Worm (Caenorhabditis elegans) whole organism, young adult: Measurements from ENCODE around the gene F56D5.5.

ENCODE experiments used
- B0019.2 ChIP-seq: fragments of 200-800 bp; sonication (Bioruptor generic); conservative IDR thresholded peaks from 2 replicates; pipeline ENCODE4 v1.3.6; 2022; ENCODE audit warnings: missing genetic modification reagents, missing genetic modification characterization, missing compliant biosample characterization
- B0261.1 ChIP-seq: sonication (generic microtip); optimal IDR thresholded peaks from 2 replicates; lab custom pipeline; 2016; ENCODE audit warnings: mild to moderate bottlenecking, missing genetic modification characterization, moderate library complexity, missing compliant biosample characterization
- C06A6.2 ChIP-seq: fragments of 200-800 bp; sonication (Bioruptor generic); conservative IDR thresholded peaks from 2 replicates; pipeline ENCODE4 v1.3.6; 2022; ENCODE audit warnings: missing genetic modification characterization, missing compliant biosample characterization
- D2030.7 ChIP-seq: fragments of 200-800 bp; sonication (Bioruptor generic); IDR thresholded peaks from 2 replicates; pipeline ENCODE4 v1.3.6; 2022; ENCODE audit warnings: missing genetic modification reagents, missing genetic modification characterization, missing compliant biosample characterization
- F23B12.7 ChIP-seq: sonication (generic microtip); optimal IDR thresholded peaks from 2 replicates; lab custom pipeline; 2017; ENCODE audit warnings: missing genetic modification characterization, mild to moderate bottlenecking, missing compliant biosample characterization, antibody characterized with exemption, moderate library complexity; ENCODE audit not compliant: insufficient read depth
- F55B11.4 ChIP-seq: sonication (generic microtip); optimal IDR thresholded peaks from 2 replicates; lab custom pipeline; 2016; ENCODE audit warnings: missing compliant biosample characterization, missing genetic modification characterization, borderline replicate concordance; ENCODE audit not compliant: insufficient read depth
- F57C9.4 ChIP-seq: sonication (generic microtip); optimal IDR thresholded peaks from 2 replicates; lab custom pipeline; 2017; ENCODE audit warnings: mild to moderate bottlenecking, missing genetic modification characterization, missing compliant biosample characterization
- T26A5.8 ChIP-seq: sonication (generic microtip); optimal IDR thresholded peaks from 2 replicates; lab custom pipeline; 2016; ENCODE audit warnings: missing genetic modification characterization, missing compliant biosample characterization
- ZK185.1 ChIP-seq: sonication (generic microtip); optimal IDR thresholded peaks from 2 replicates; lab custom pipeline; 2016; ENCODE audit warnings: mild to moderate bottlenecking, missing genetic modification characterization, missing compliant biosample characterization; ENCODE audit not compliant: poor library complexity, severe bottlenecking
- aptf-2 ChIP-seq: fragments of 200-800 bp; sonication (Bioruptor generic); conservative IDR thresholded peaks from 2 replicates; pipeline ENCODE4 v1.3.6; 2022; ENCODE audit warnings: missing genetic modification reagents, missing genetic modification characterization, missing compliant biosample characterization
- atf-7 ChIP-seq: sonication (generic microtip); optimal IDR thresholded peaks from 2 replicates; lab custom pipeline; 2017; ENCODE audit warnings: mild to moderate bottlenecking, missing genetic modification characterization, missing compliant biosample characterization
- ccch-3 ChIP-seq: fragments of 200-800 bp; sonication (Bioruptor generic); optimal IDR thresholded peaks from 2 replicates; lab custom pipeline; 2018; ENCODE audit warnings: mild to moderate bottlenecking, missing genetic modification characterization, missing compliant biosample characterization
- cebp-1 ChIP-seq, 2 experiments: fragments of 200-800 bp in 1 of 2; sonication (Bioruptor generic) in 1 of 2; sonication (generic microtip) in 1 of 2; IDR thresholded peaks in 1 of 2; optimal IDR thresholded peaks in 1 of 2; 2 replicates each; pipeline versions ENCODE4 v1.3.6 to Lab custom; 2017 to 2022; ENCODE audit warnings: missing compliant biosample characterization in 2 of 2, missing genetic modification characterization in 2 of 2, mild to moderate bottlenecking in 1 of 2, missing genetic modification reagents in 1 of 2, moderate library complexity in 1 of 2
- ceh-100 ChIP-seq: fragments of 200-800 bp; sonication (Bioruptor generic); IDR thresholded peaks from 2 replicates; pipeline ENCODE4 v1.3.6; 2022; ENCODE audit warnings: missing genetic modification reagents, missing genetic modification characterization, missing compliant biosample characterization
- ceh-27 ChIP-seq: fragments of 200-800 bp; sonication (Bioruptor generic); optimal IDR thresholded peaks from 2 replicates; lab custom pipeline; 2018; ENCODE audit warnings: mild to moderate bottlenecking, missing genetic modification characterization, moderate library complexity, missing compliant biosample characterization
- ceh-79 ChIP-seq: sonication (generic microtip); optimal IDR thresholded peaks from 2 replicates; lab custom pipeline; 2017; ENCODE audit warnings: mild to moderate bottlenecking, missing genetic modification characterization, missing compliant biosample characterization
- dox-1 ChIP-seq: fragments of 200-800 bp; sonication (Bioruptor generic); IDR thresholded peaks from 2 replicates; pipeline ENCODE4 v1.3.6; 2022; ENCODE audit warnings: missing genetic modification reagents, missing genetic modification characterization, missing compliant biosample characterization
- dpl-1 ChIP-seq: fragments of 150-350 bp; optimal IDR thresholded peaks from 2 replicates; lab custom pipeline; 2014; ENCODE audit warnings: missing biosample characterization, missing genetic modification reagents, missing genetic modification characterization
- egrh-3 ChIP-seq: fragments of 200-800 bp; sonication (Bioruptor generic); IDR thresholded peaks from 2 replicates; pipeline ENCODE4 v1.3.6; 2022; ENCODE audit warnings: missing genetic modification reagents, missing genetic modification characterization, missing compliant biosample characterization
- fkh-3 ChIP-seq: sonication (generic microtip); optimal IDR thresholded peaks from 2 replicates; lab custom pipeline; 2016; ENCODE audit warnings: mild to moderate bottlenecking, missing genetic modification characterization, missing compliant biosample characterization
- him-1 ChIP-seq: sonication (generic microtip); optimal IDR thresholded peaks from 2 replicates; lab custom pipeline; 2016; ENCODE audit warnings: missing genotype, missing genetic modification reagents, missing genetic modification characterization, missing compliant biosample characterization
- hlh-12 ChIP-seq: sonication (generic microtip); optimal IDR thresholded peaks from 2 replicates; lab custom pipeline; 2016; ENCODE audit warnings: missing genetic modification characterization, missing compliant biosample characterization
- hsf-1 ChIP-seq: fragments of 200-800 bp; sonication (Bioruptor generic); IDR thresholded peaks from 2 replicates; pipeline ENCODE4 v1.3.6; 2022; ENCODE audit warnings: missing genetic modification reagents, missing genetic modification characterization, missing compliant biosample characterization
- lag-1 ChIP-seq: fragments of 200-800 bp; sonication (Bioruptor generic); IDR thresholded peaks from 2 replicates; pipeline ENCODE4 v1.3.6; 2022; ENCODE audit warnings: missing genetic modification reagents, missing genetic modification characterization, missing compliant biosample characterization
- lin-26 ChIP-seq: fragments of 200-800 bp; sonication (Bioruptor generic); IDR thresholded peaks from 2 replicates; pipeline ENCODE4 v1.3.6; 2022; ENCODE audit warnings: missing genetic modification reagents, missing genetic modification characterization, missing compliant biosample characterization
- lin-40 ChIP-seq: sonication (generic microtip); optimal IDR thresholded peaks from 2 replicates; lab custom pipeline; 2016; ENCODE audit warnings: missing genetic modification characterization, mild to moderate bottlenecking, missing compliant biosample characterization, missing genotype, missing genetic modification reagents
- lir-1 ChIP-seq: fragments of 200-800 bp; sonication (Bioruptor generic); conservative IDR thresholded peaks from 2 replicates; pipeline ENCODE4 v1.3.6; 2022; ENCODE audit warnings: missing genetic modification reagents, missing genetic modification characterization, missing compliant biosample characterization
- madf-10 ChIP-seq: sonication (generic microtip); optimal IDR thresholded peaks from 2 replicates; lab custom pipeline; 2016; ENCODE audit warnings: mild to moderate bottlenecking, missing genetic modification characterization, missing compliant biosample characterization
- nfya-1 ChIP-seq: sonication (generic microtip); optimal IDR thresholded peaks from 2 replicates; lab custom pipeline; 2017; ENCODE audit warnings: antibody characterized with exemption, missing compliant biosample characterization, missing genetic modification characterization, borderline replicate concordance; ENCODE audit not compliant: insufficient read depth
- nfyb-1 ChIP-seq: fragments of 200-800 bp; sonication (Bioruptor generic); IDR thresholded peaks from 2 replicates; pipeline ENCODE4 v1.3.6; 2022; ENCODE audit warnings: missing genetic modification reagents, missing genetic modification characterization, missing compliant biosample characterization
- nhr-120 ChIP-seq: fragments of 200-800 bp; sonication (Bioruptor generic); IDR thresholded peaks from 2 replicates; pipeline ENCODE4 v1.3.6; 2022; ENCODE audit warnings: missing genetic modification characterization, missing compliant biosample characterization
- nhr-179 ChIP-seq: sonication (generic microtip); optimal IDR thresholded peaks from 2 replicates; lab custom pipeline; 2016; ENCODE audit warnings: mild to moderate bottlenecking, missing genetic modification characterization, missing compliant biosample characterization
- nhr-27 ChIP-seq: fragments of 200-800 bp; sonication (Bioruptor generic); optimal IDR thresholded peaks from 2 replicates; lab custom pipeline; 2018; ENCODE audit warnings: mild to moderate bottlenecking, missing genetic modification characterization, moderate library complexity, missing compliant biosample characterization
- nhr-80 ChIP-seq: sonication (generic microtip); optimal IDR thresholded peaks from 2 replicates; lab custom pipeline; 2016; ENCODE audit warnings: missing genetic modification characterization, missing compliant biosample characterization
- snpc-1.1 ChIP-seq: sonication (generic microtip); optimal IDR thresholded peaks from 2 replicates; lab custom pipeline; 2017; ENCODE audit warnings: missing genetic modification characterization, mild to moderate bottlenecking, missing compliant biosample characterization, antibody characterized with exemption, moderate library complexity, missing genotype, missing genetic modification reagents; ENCODE audit not compliant: insufficient read depth
- tbp1 ChIP-seq: fragments of 200-800 bp; sonication (Bioruptor generic); optimal IDR thresholded peaks from 2 replicates; lab custom pipeline; 2018; ENCODE audit warnings: mild to moderate bottlenecking, missing genetic modification characterization, missing compliant biosample characterization
- xnd-1 ChIP-seq: sonication (generic microtip); optimal IDR thresholded peaks from 2 replicates; lab custom pipeline; 2016; ENCODE audit warnings: missing genotype, missing genetic modification reagents, missing genetic modification characterization, missing compliant biosample characterization
- zim-3 ChIP-seq: sonication (generic microtip); optimal IDR thresholded peaks from 2 replicates; lab custom pipeline; 2017; ENCODE audit warnings: mild to moderate bottlenecking, missing genetic modification characterization, moderate library complexity, missing compliant biosample characterization
- ztf-22 ChIP-seq: fragments of 200-800 bp; sonication (Bioruptor generic); optimal IDR thresholded peaks from 2 replicates; lab custom pipeline; 2018; ENCODE audit warnings: mild to moderate bottlenecking, missing genetic modification characterization, moderate library complexity, missing compliant biosample characterization
- ztf-25 ChIP-seq: fragments of 200-800 bp; sonication (Bioruptor generic); IDR thresholded peaks from 2 replicates; pipeline ENCODE4 v1.3.6; 2022; ENCODE audit warnings: missing genetic modification reagents, missing genetic modification characterization, missing compliant biosample characterization

F56D5.5 gene

DNA sequence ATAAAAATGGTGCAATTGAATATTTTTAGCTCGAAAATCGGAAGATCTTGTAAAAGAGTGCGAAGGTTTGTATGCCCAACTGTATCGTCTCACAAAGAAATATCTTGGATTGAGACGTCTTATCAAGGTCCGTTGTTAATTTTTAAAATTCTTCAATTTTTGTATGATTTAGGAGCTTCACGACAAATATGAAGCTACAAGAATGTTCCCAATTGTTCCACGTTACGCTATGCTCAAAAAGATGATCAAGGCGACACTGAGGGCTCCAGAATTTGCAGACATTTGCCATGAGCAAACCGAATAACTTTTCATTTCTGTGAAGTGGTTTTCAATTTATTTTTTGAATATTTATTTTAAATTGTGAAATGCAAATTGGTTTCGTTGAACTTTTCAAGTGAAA is 30.8 kb upstream of the F56D5.5 start (continued):
- TF ChIP-seq cebp-1 (GFP tag; IDR thresholded peaks at IDR 0.05; lab: Robert Waterston, UW) (no peak), cebp-1 (tag; optimal IDR thresholded peaks at IDR 0.05; lab: Kevin White, UChicago) (peak; percentile 34), F23B12.7 (tag; lab: Kevin White, UChicago) (no peak), nhr-120 (GFP tag; lab: Robert Waterston, UW) (no peak), him-1 (tag; lab: Kevin White, UChicago) (peak; percentile 62), hsf-1 (GFP tag; lab: Robert Waterston, UW) (peak; percentile 49; the same call in 1 of the 2 replicates), ztf-25 (GFP tag; lab: Robert Waterston, UW) (no peak), egrh-3 (no peak), B0019.2 (GFP tag; lab: Robert Waterston, UW) (no peak), T26A5.8 (tag; lab: Kevin White, UChicago) (no peak), tbp1 (no peak), lin-26 (GFP tag; lab: Robert Waterston, UW) (peak; percentile 76), C06A6.2 (GFP tag; lab: Robert Waterston, UW) (no peak; the same call in 1 of the 2 replicates), zim-3 (no peak), ZK185.1 (peak; percentile 17), madf-10 (tag; lab: Kevin White, UChicago) (no peak), lin-40 (peak; percentile 39), D2030.7 (no peak), lir-1 (GFP tag; lab: Robert Waterston, UW) (no peak), lag-1 (no peak), hlh-12 (tag; lab: Kevin White, UChicago) (no peak), nhr-27 (tag; lab: Kevin White, UChicago) (no peak), atf-7 (tag; lab: Kevin White, UChicago) (peak; percentile 23), B0261.1 (tag; lab: Kevin White, UChicago) (no peak), F57C9.4 (tag; lab: Kevin White, UChicago) (no peak), ceh-27 (no peak), ceh-79 (tag; lab: Kevin White, UChicago) (no peak), nfya-1 (no peak), ccch-3 (GFP tag; lab: Kevin White, UChicago) (no peak), ceh-100 (GFP tag; lab: Robert Waterston, UW) (no peak), xnd-1 (tag; lab: Kevin White, UChicago) (no peak), nhr-80 (tag; lab: Kevin White, UChicago) (peak; percentile 22), ztf-22 (GFP tag; lab: Kevin White, UChicago) (no peak), F55B11.4 (tag; lab: Kevin White, UChicago) (no peak), aptf-2 (GFP tag; lab: Robert Waterston, UW) (no peak), snpc-1.1 (tag; lab: Kevin White, UChicago) (peak; percentile 41), nfyb-1 (GFP tag; lab: Robert Waterston, UW) (peak; percentile 77), dpl-1 (GFP tag; lab: Kevin White, UChicago) (no peak), fkh-3 (tag; lab: Kevin White, UChicago) (no peak), nhr-179 (no peak)
- TF ChIP-seq, all 124 proteins: peak for 34

DNA sequence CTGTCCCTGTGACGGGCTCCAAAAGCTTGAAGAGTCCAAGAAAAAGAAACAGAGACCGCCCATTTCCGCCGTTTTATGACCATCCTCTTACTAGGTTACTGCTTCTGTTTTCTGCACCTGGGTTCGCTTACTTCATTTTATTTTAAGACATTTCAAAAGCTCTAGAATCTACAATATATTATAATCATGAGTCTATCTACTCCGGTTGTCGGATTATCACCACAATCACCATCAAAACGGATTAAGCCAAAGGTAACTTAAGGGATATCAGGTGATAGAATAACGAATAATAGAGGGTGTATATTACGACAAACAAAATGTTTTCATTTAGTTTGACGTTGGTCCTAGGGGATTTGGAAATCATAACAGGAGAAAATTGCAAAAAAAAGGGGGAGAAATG is 24.4 kb upstream of the F56D5.5 start:
- TF ChIP-seq lir-1 (GFP tag; lab: Robert Waterston, UW) (no peak), dox-1 (no peak)
